Worm (Caenorhabditis elegans): Measurements from ENCODE around the gene F07F6.4.

DNA sequence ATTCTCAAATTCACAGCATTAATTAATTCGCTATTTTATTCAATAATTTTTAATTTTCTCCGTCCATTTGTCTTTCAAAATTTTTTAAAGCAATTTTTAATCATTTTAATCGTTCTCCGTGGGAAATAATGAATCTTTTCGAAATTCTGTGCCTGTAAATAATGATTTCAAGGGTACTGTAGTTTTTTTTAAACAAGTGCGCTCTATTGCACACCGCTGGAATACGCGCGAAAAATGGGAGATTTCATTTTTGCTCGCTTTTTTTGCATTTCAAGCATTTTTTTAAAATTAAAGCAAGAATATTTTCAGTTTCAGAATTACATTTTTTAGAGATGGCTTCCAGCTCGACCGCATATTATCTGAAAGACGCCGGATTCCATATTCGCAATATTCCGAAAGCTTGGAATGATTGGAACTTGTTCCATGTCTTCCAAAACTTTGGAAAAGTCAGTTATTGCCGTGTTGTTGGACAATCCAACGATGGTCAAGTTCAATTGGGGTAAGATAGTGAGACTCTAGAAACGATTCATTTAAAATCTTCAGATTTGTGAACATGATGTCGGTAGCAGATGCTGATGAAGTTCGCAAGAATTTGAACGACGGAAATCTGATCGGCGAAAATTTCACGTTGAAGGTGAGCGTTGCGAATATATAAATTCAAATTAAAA lies 8.3 kb downstream of the F07F6.4 start, which contains the start of gene tofu-6:
- no peak for TF ChIP-seq rnt-1 (tag; optimal IDR thresholded peaks at IDR 0.05)
- no peak for TF ChIP-seq elt-4 (tag; optimal IDR thresholded peaks at IDR 0.05)
- TF ChIP-seq ref-2 (tag; optimal IDR thresholded peaks at IDR 0.05): no peak
- no peak for TF ChIP-seq dve-1 (tag; optimal IDR thresholded peaks at IDR 0.05)
- TF ChIP-seq che-1 (tag; optimal IDR thresholded peaks at IDR 0.05): no peak

All from whole organism, late embryonic.